Fruit fly (Drosophila melanogaster) whole organism, wandering third instar larva: ENCODE measurements around the gene CAH9.

Experiments
- Hr78 ChIP-seq: fragments of >200 bp; optimal IDR thresholded peaks from 2 replicates; lab custom pipeline; 2017; ENCODE audit warnings: missing biosample characterization, missing genetic modification characterization
- OdsH ChIP-seq: fragments of 200-800 bp; sonication (Bioruptor generic); optimal IDR thresholded peaks from 2 replicates; lab custom pipeline; 2016; ENCODE audit warnings: missing biosample characterization, mild to moderate bottlenecking, missing genetic modification characterization
- ey ChIP-seq: fragments of 200-800 bp; sonication (Bioruptor generic); optimal IDR thresholded peaks from 2 replicates; lab custom pipeline; 2016; ENCODE audit warnings: missing biosample characterization, missing genetic modification characterization
- h ChIP-seq: fragments of 200-800 bp; sonication (Bioruptor generic); optimal IDR thresholded peaks from 3 replicates; lab custom pipeline; 2016; ENCODE audit warnings: missing biosample characterization, mild to moderate bottlenecking, missing genetic modification characterization

dm6 chr3R:27108111-27108510, 2.1 kb upstream of the CAH9 start:
- TF ChIP-seq OdsH (GFP tag; lab: Kevin White, UChicago) (no peak), h (GFP tag; lab: Kevin White, UChicago) (no peak), Hr78 (GFP tag; lab: Kevin White, UChicago) (no peak), ey (no peak)
